Worm (Caenorhabditis elegans): Measurements from ENCODE around the gene srxa-12.
A peak's percentile ranks its signal among the peaks of the same experiment; 100 is the strongest.

The srxa-12 gene

ce11 chrV:13946385-13947019 lies 20.0 kb downstream of the srxa-12 start, which contains the start of the genes srx-10 and clec-226:
srx-10 (minus strand) TSS chrV:13946485.
clec-226 (plus strand) TSS chrV:13946969.
- TF ChIP-seq nhr-76 (tag; optimal IDR thresholded peaks at IDR 0.05) = no peak
- TF ChIP-seq ham-2 (GFP tag; optimal IDR thresholded peaks at IDR 0.05) = no peak
- TF ChIP-seq lin-32 (GFP tag; optimal IDR thresholded peaks at IDR 0.05) = no peak
- no peak for TF ChIP-seq elt-3 (tag; optimal IDR thresholded peaks at IDR 0.05)
- TF ChIP-seq unc-62 (GFP tag; optimal IDR thresholded peaks at IDR 0.05) = no peak
- TF ChIP-seq lsy-2 (tag; optimal IDR thresholded peaks at IDR 0.05) = no peak
- no peak for TF ChIP-seq pha-4 (tag; optimal IDR thresholded peaks at IDR 0.05)
- TF ChIP-seq hlh-1 (tag; optimal IDR thresholded peaks at IDR 0.05) = no peak
- TF ChIP-seq cnd-1 (tag; optimal IDR thresholded peaks at IDR 0.05) = no peak
- TF ChIP-seq nhr-28 (tag; optimal IDR thresholded peaks at IDR 0.05) = no peak
- TF ChIP-seq M03D4.4 (tag; optimal IDR thresholded peaks at IDR 0.05) = no peak
- TF ChIP-seq mls-2 (tag; optimal IDR thresholded peaks at IDR 0.05) = no peak
- TF ChIP-seq mep-1 (tag; optimal IDR thresholded peaks at IDR 0.05) = no peak

- TF ChIP-seq snpc-4 (tag; optimal IDR thresholded peaks at IDR 0.05) = no peak
- no peak for TF ChIP-seq lin-32 (GFP tag; optimal IDR thresholded peaks at IDR 0.05)
- TF ChIP-seq flh-1 (GFP tag; optimal IDR thresholded peaks at IDR 0.05) = no peak
- no peak for TF ChIP-seq ces-1 (GFP tag; optimal IDR thresholded peaks at IDR 0.05)
- TF ChIP-seq elt-1 (tag; optimal IDR thresholded peaks at IDR 0.05; ENCODE audit: borderline replicate concordance, insufficient read depth) = no peak
- TF ChIP-seq blmp-1 (tag; optimal IDR thresholded peaks at IDR 0.05) = no peak
- no peak for TF ChIP-seq cnd-1 (tag; optimal IDR thresholded peaks at IDR 0.05)
- no peak for TF ChIP-seq lin-13 (tag; optimal IDR thresholded peaks at IDR 0.05)
- TF ChIP-seq mep-1 (tag; optimal IDR thresholded peaks at IDR 0.05) = no peak
- no peak for TF ChIP-seq sem-2 (GFP tag; optimal IDR thresholded peaks at IDR 0.05)
- TF ChIP-seq ham-2 (GFP tag; optimal IDR thresholded peaks at IDR 0.05) = no peak
- TF ChIP-seq tbx-8 (GFP tag; optimal IDR thresholded peaks at IDR 0.05) = no peak
Observed at ce11 chrV:13949010-13949409, 22.5 kb downstream of the srxa-12 start, which contains the start of gene R10D12.6. R10D12.6 (plus strand) TSS chrV:13949310.

- TF ChIP-seq nhr-237 (tag; optimal IDR thresholded peaks at IDR 0.05) (no peak), mls-2 (tag; optimal IDR thresholded peaks at IDR 0.05) (no peak), sptf-1 (tag; optimal IDR thresholded peaks at IDR 0.05) (no peak), lsy-2 (tag; optimal IDR thresholded peaks at IDR 0.05) (no peak), blmp-1 (tag; optimal IDR thresholded peaks at IDR 0.05) (no peak), unc-120 (tag; optimal IDR thresholded peaks at IDR 0.05; ENCODE audit: poor library complexity, severe bottlenecking) (no peak), flh-1 (GFP tag; optimal IDR thresholded peaks at IDR 0.05) (no peak), sem-2 (GFP tag; optimal IDR thresholded peaks at IDR 0.05) (no peak), lin-13 (tag; optimal IDR thresholded peaks at IDR 0.05) (no peak), ces-1 (GFP tag; optimal IDR thresholded peaks at IDR 0.05) (no peak), drap-1 (GFP tag; optimal IDR thresholded peaks at IDR 0.05) (no peak), nhr-2 (tag; optimal IDR thresholded peaks at IDR 0.05) (no peak), ham-2 (GFP tag; optimal IDR thresholded peaks at IDR 0.05) (no peak), mep-1 (tag; optimal IDR thresholded peaks at IDR 0.05) (no peak)
Observed at ce11 chrV:13949752-13950151, 23.3 kb downstream of the srxa-12 start, which contains the start of gene R10D12.7. R10D12.7 (plus strand) TSS chrV:13950052.

ce11 chrV:13953191-13953590 lies 26.7 kb downstream of the srxa-12 start, which contains the start of gene R10D12.8:
R10D12.8 (minus strand) TSS chrV:13953291.
- no peak for TF ChIP-seq ztf-11 (tag; optimal IDR thresholded peaks at IDR 0.05)
- TF ChIP-seq mab-5 (tag; optimal IDR thresholded peaks at IDR 0.05) = no peak
- peak; percentile 78 for TF ChIP-seq elt-1 (tag; optimal IDR thresholded peaks at IDR 0.05; ENCODE audit: borderline replicate concordance, insufficient read depth)
- TF ChIP-seq bed-3 (GFP tag; optimal IDR thresholded peaks at IDR 0.05) = no peak

- TF ChIP-seq sptf-1 (tag; optimal IDR thresholded peaks at IDR 0.05) (no peak), lsy-2 (tag; optimal IDR thresholded peaks at IDR 0.05) (no peak), flh-1 (GFP tag; optimal IDR thresholded peaks at IDR 0.05) (no peak), zip-8 (tag; optimal IDR thresholded peaks at IDR 0.05) (no peak), unc-120 (tag; optimal IDR thresholded peaks at IDR 0.05; ENCODE audit: poor library complexity, severe bottlenecking) (no peak), ztf-11 (tag; optimal IDR thresholded peaks at IDR 0.05) (no peak)
Observed at ce11 chrV:13954056-13954455, 27.6 kb downstream of the srxa-12 start, which contains the start of gene swt-6. swt-6 (plus strand) TSS chrV:13954356.

Measured in whole organism, mixed stage, embryonic.